Fruit fly (Drosophila melanogaster) whole organism, embryonic: ENCODE results near the gene TpnC25D.

Experiments used
- BtbVII ChIP-seq: fragments of 200-800 bp; sonication (Bioruptor generic); optimal IDR thresholded peaks from 3 replicates; lab custom pipeline; 2017; ENCODE audit warnings: missing biosample characterization, mild to moderate bottlenecking, missing genetic modification characterization
- CG10565 ChIP-seq: fragments of 200-800 bp; sonication (Bioruptor generic); optimal IDR thresholded peaks from 3 replicates; lab custom pipeline; 2016; ENCODE audit warnings: missing biosample characterization, mild to moderate bottlenecking, missing genetic modification characterization
- CG11723 ChIP-seq: fragments of 200-800 bp; sonication (Bioruptor generic); optimal IDR thresholded peaks from 2 replicates; lab custom pipeline; 2017; ENCODE audit warnings: missing biosample characterization, mild to moderate bottlenecking, missing genetic modification characterization
- CG1233 ChIP-seq: fragments of 200-800 bp; sonication (Bioruptor generic); optimal IDR thresholded peaks from 4 replicates; lab custom pipeline; 2018; ENCODE audit warnings: missing biosample characterization, mild to moderate bottlenecking, missing genetic modification characterization
- CG12391 ChIP-seq: fragments of 200-800 bp; sonication (Bioruptor generic); optimal IDR thresholded peaks from 3 replicates; lab custom pipeline; 2018; ENCODE audit warnings: missing biosample characterization, mild to moderate bottlenecking, missing genetic modification characterization, moderate library complexity
- CG13123 ChIP-seq: fragments of 200-800 bp; sonication (Bioruptor generic); optimal IDR thresholded peaks from 2 replicates; lab custom pipeline; 2016; ENCODE audit warnings: missing biosample characterization, missing genetic modification characterization
- CG14710 ChIP-seq: fragments of 200-800 bp; sonication (Bioruptor generic); optimal IDR thresholded peaks from 3 replicates; lab custom pipeline; 2019; ENCODE audit warnings: missing biosample characterization, mild to moderate bottlenecking, missing genetic modification characterization, moderate library complexity
- CG15269 ChIP-seq: fragments of 200-800 bp; sonication (Bioruptor generic); optimal IDR thresholded peaks from 2 replicates; lab custom pipeline; 2018; ENCODE audit warnings: missing biosample characterization, mild to moderate bottlenecking, missing genetic modification characterization, moderate library complexity
- CG16863 ChIP-seq: fragments of 200-800 bp; sonication (Bioruptor generic); optimal IDR thresholded peaks from 3 replicates; lab custom pipeline; 2016; ENCODE audit warnings: missing biosample characterization, missing genetic modification characterization
- CG17361 ChIP-seq: fragments of 200-800 bp; sonication (Bioruptor generic); IDR thresholded peaks from 3 replicates; pipeline ENCODE4 v1.3.6; 2022; ENCODE audit warnings: missing biosample characterization, missing genetic modification characterization
- CG17385 ChIP-seq: fragments of 200-800 bp; sonication (Bioruptor generic); optimal IDR thresholded peaks from 3 replicates; lab custom pipeline; 2018; ENCODE audit warnings: missing biosample characterization, mild to moderate bottlenecking, missing genetic modification characterization
- CG17912 ChIP-seq: fragments of 200-800 bp; sonication (Bioruptor generic); optimal IDR thresholded peaks from 2 replicates; lab custom pipeline; 2018; ENCODE audit warnings: missing biosample characterization, mild to moderate bottlenecking, missing genetic modification characterization
- CG18476 ChIP-seq: fragments of 200-800 bp; sonication (Bioruptor generic); optimal IDR thresholded peaks from 2 replicates; lab custom pipeline; 2016; ENCODE audit warnings: missing biosample characterization, mild to moderate bottlenecking, missing genetic modification characterization
- CG4707 ChIP-seq: fragments of 200-800 bp; sonication (Bioruptor generic); optimal IDR thresholded peaks from 2 replicates; lab custom pipeline; 2018; ENCODE audit warnings: missing biosample characterization, mild to moderate bottlenecking, missing genetic modification characterization, moderate library complexity
- CG6254 ChIP-seq: fragments of 200-800 bp; sonication (Bioruptor generic); optimal IDR thresholded peaks from 3 replicates; lab custom pipeline; 2017; ENCODE audit warnings: mild to moderate bottlenecking, missing biosample characterization, missing genetic modification reagents, missing genetic modification characterization
- CG6689 ChIP-seq: fragments of 200-800 bp; sonication (Bioruptor generic); IDR thresholded peaks from 2 replicates; pipeline ENCODE4 v1.3.6; 2022; ENCODE audit warnings: missing biosample characterization, missing genetic modification characterization
- CG7839 ChIP-seq: fragments of 200-800 bp; sonication (Bioruptor generic); optimal IDR thresholded peaks from 3 replicates; lab custom pipeline; 2018; ENCODE audit warnings: missing biosample characterization, mild to moderate bottlenecking, missing genetic modification characterization, moderate library complexity
- CG8089 ChIP-seq: fragments of 200-800 bp; sonication (Bioruptor generic); optimal IDR thresholded peaks from 3 replicates; lab custom pipeline; 2016; ENCODE audit warnings: missing biosample characterization, missing genetic modification characterization
- CG8388 ChIP-seq: fragments of 200-800 bp; sonication (Bioruptor generic); optimal IDR thresholded peaks from 2 replicates; lab custom pipeline; 2019; ENCODE audit warnings: missing biosample characterization, mild to moderate bottlenecking, missing genetic modification characterization, moderate library complexity
- CG8478 ChIP-seq: fragments of >200 bp; optimal IDR thresholded peaks from 2 replicates; lab custom pipeline; 2018
- CG9215 ChIP-seq: fragments of 200-800 bp; sonication (Bioruptor generic); IDR thresholded peaks from 2 replicates; pipeline ENCODE4 v1.3.6; 2022; ENCODE audit warnings: missing biosample characterization, missing genetic modification characterization
- CoRest ChIP-seq: fragments of 200-800 bp; sonication (Bioruptor generic); optimal IDR thresholded peaks from 3 replicates; lab custom pipeline; 2018; ENCODE audit warnings: missing biosample characterization, mild to moderate bottlenecking, missing genetic modification characterization, moderate library complexity
- Dip2 ChIP-seq: fragments of 200-800 bp; sonication (Bioruptor generic); IDR thresholded peaks from 2 replicates; pipeline ENCODE4 v1.3.6; 2022; ENCODE audit warnings: missing biosample characterization, missing genetic modification characterization
- Dll ChIP-seq: fragments of 200-800 bp; sonication (Bioruptor generic); IDR thresholded peaks from 4 replicates; pipeline ENCODE4 v1.3.6; 2022; ENCODE audit warnings: missing biosample characterization, missing genetic modification characterization; ENCODE audit not compliant: partially characterized antibody
- Gsc ChIP-seq: fragments of 200-800 bp; sonication (Bioruptor generic); IDR thresholded peaks from 2 replicates; pipeline ENCODE4 v1.3.6; 2022; ENCODE audit warnings: missing biosample characterization, missing genetic modification characterization
- Mes4 ChIP-seq: fragments of 200-800 bp; sonication (Bioruptor generic); optimal IDR thresholded peaks from 2 replicates; lab custom pipeline; 2016; ENCODE audit warnings: missing biosample characterization, missing genetic modification characterization
- Nf-YC ChIP-seq: fragments of 200-800 bp; optimal IDR thresholded peaks from 3 replicates; lab custom pipeline; 2019; ENCODE audit warnings: missing biosample characterization, mild to moderate bottlenecking, missing genetic modification characterization, moderate library complexity
- Xrp1 ChIP-seq: fragments of 200-800 bp; sonication (Bioruptor generic); IDR thresholded peaks from 2 replicates; pipeline ENCODE4 v1.3.6; 2022; ENCODE audit warnings: missing biosample characterization, missing genetic modification characterization
- az2 ChIP-seq: fragments of 200-800 bp; sonication (Bioruptor generic); optimal IDR thresholded peaks from 3 replicates; lab custom pipeline; 2016; ENCODE audit warnings: missing biosample characterization, missing genetic modification characterization
- bowl ChIP-seq: fragments of 200-800 bp; sonication (Bioruptor generic); IDR thresholded peaks from 2 replicates; pipeline ENCODE4 v1.3.6; 2022; ENCODE audit warnings: missing biosample characterization, missing genetic modification characterization
- dpn ChIP-seq, 2 experiments: fragments of 200-800 bp; sonication (Bioruptor generic); optimal IDR thresholded peaks; 3 replicates each; lab custom pipeline; 2016; ENCODE audit warnings: missing biosample characterization in 2 of 2, missing genetic modification characterization in 2 of 2
- en ChIP-seq: fragments of 200-800 bp; sonication (Bioruptor generic); optimal IDR thresholded peaks from 2 replicates; lab custom pipeline; 2016; ENCODE audit warnings: missing biosample characterization, missing genetic modification characterization
- eyg ChIP-seq: fragments of 200-800 bp; sonication (Bioruptor generic); optimal IDR thresholded peaks from 3 replicates; lab custom pipeline; 2016; ENCODE audit warnings: missing biosample characterization, missing genetic modification characterization
- fru ChIP-seq: fragments of >200 bp; optimal IDR thresholded peaks from 2 replicates; lab custom pipeline; 2017
- gce ChIP-seq: fragments of 200-800 bp; sonication (Bioruptor generic); IDR thresholded peaks from 3 replicates; pipeline ENCODE4 v1.3.6; 2022; ENCODE audit warnings: missing biosample characterization, missing genetic modification characterization
- gem ChIP-seq: fragments of 200-800 bp; sonication (Bioruptor generic); optimal IDR thresholded peaks from 2 replicates; lab custom pipeline; 2019; ENCODE audit warnings: missing biosample characterization, mild to moderate bottlenecking, missing genetic modification characterization, moderate library complexity
- gro ChIP-seq: fragments of 200-800 bp; sonication (Bioruptor generic); optimal IDR thresholded peaks from 2 replicates; lab custom pipeline; 2016; ENCODE audit warnings: missing biosample characterization, missing genetic modification characterization
- ken ChIP-seq: fragments of 200-800 bp; sonication (Bioruptor generic); IDR thresholded peaks from 3 replicates; pipeline ENCODE4 v1.3.6; 2022; ENCODE audit warnings: missing biosample characterization, missing genetic modification characterization
- lmd ChIP-seq: fragments of 200-800 bp; sonication (Bioruptor generic); IDR thresholded peaks from 2 replicates; pipeline ENCODE4 v1.3.6; 2022; ENCODE audit warnings: missing biosample characterization, missing genetic modification characterization
- mam ChIP-seq: fragments of 200-800 bp; sonication (Bioruptor generic); optimal IDR thresholded peaks from 3 replicates; lab custom pipeline; 2016; ENCODE audit warnings: missing biosample characterization, missing genetic modification characterization
- onecut ChIP-seq: fragments of 200-800 bp; sonication (Bioruptor generic); IDR thresholded peaks from 2 replicates; pipeline ENCODE4 v1.3.6; 2022; ENCODE audit warnings: missing biosample characterization, missing genetic modification characterization
- prd ChIP-seq, 3 experiments: fragments of >200 bp in 2 of 3; fragments of 200-800 bp in 1 of 3; sonication (Bioruptor generic) in 1 of 3; optimal IDR thresholded peaks in 2 of 3; IDR thresholded peaks in 1 of 3; 2 replicates in 2 of 3; 3 replicates in 1 of 3; pipeline versions ENCODE4 v1.3.6 to Lab custom; 2017 to 2022; ENCODE audit warnings: missing biosample characterization in 1 of 3, missing genetic modification characterization in 1 of 3
- row ChIP-seq: fragments of 200-800 bp; sonication (Bioruptor generic); IDR thresholded peaks from 3 replicates; pipeline ENCODE4 v1.3.6; 2022; ENCODE audit warnings: missing biosample characterization, missing genetic modification characterization
- sd ChIP-seq: fragments of 200-800 bp; sonication (Bioruptor generic); optimal IDR thresholded peaks from 3 replicates; lab custom pipeline; 2018; ENCODE audit warnings: missing biosample characterization, mild to moderate bottlenecking, missing genetic modification characterization, moderate library complexity
- sob ChIP-seq: fragments of 200-800 bp; sonication (Bioruptor generic); IDR thresholded peaks from 2 replicates; pipeline ENCODE4 v1.3.6; 2022; ENCODE audit warnings: missing biosample characterization, missing genetic modification characterization
- ssp ChIP-seq: fragments of 200-800 bp; sonication (Bioruptor generic); IDR thresholded peaks from 2 replicates; pipeline ENCODE4 v1.3.6; 2022; ENCODE audit warnings: missing biosample characterization, missing genetic modification characterization
- stc ChIP-seq: fragments of 200-800 bp; sonication (Bioruptor generic); IDR thresholded peaks from 2 replicates; pipeline ENCODE4 v1.3.6; 2022; ENCODE audit warnings: missing biosample characterization, missing genetic modification characterization
- tup ChIP-seq: fragments of 200-800 bp; sonication (Bioruptor generic); optimal IDR thresholded peaks from 2 replicates; lab custom pipeline; 2016; ENCODE audit warnings: missing biosample characterization, mild to moderate bottlenecking, missing genetic modification characterization, moderate library complexity
- usp ChIP-seq: fragments of >200 bp; optimal IDR thresholded peaks from 2 replicates; lab custom pipeline; 2017; ENCODE audit warnings: missing biosample characterization, missing genetic modification characterization
- vvl ChIP-seq: fragments of 200-800 bp; sonication (Bioruptor generic); IDR thresholded peaks from 2 replicates; pipeline ENCODE4 v1.3.6; 2022; ENCODE audit warnings: missing biosample characterization, missing genetic modification characterization
- zfh1 ChIP-seq: fragments of 200-800 bp; sonication (Bioruptor generic); IDR thresholded peaks from 3 replicates; pipeline ENCODE4 v1.3.6; 2022; ENCODE audit warnings: missing biosample characterization, missing genetic modification characterization

The TpnC25D gene

dm6 chr2L:5237175-5237753 lies 20.8 kb downstream of the TpnC25D start (continued):
- TF ChIP-seq zfh1 (GFP tag; lab: Robert Waterston, UW), result 0 out of 3 replicates have a peak, but pooled peaks have one; percentile 32
- TF ChIP-seq Nf-YC (tag; lab: Kevin White, UChicago), result no peak
- peak; percentile 9 for TF ChIP-seq sd (tag; lab: Kevin White, UChicago)
- TF ChIP-seq CG10565 (GFP tag; lab: Kevin White, UChicago), result no peak
- TF ChIP-seq vvl, result peak; percentile 54; the same call in 1 of the 2 replicates
- TF ChIP-seq prd (optimal IDR thresholded peaks at IDR 0.05; lab: Kevin White, UChicago), result no peak
- no peak for TF ChIP-seq prd (GFP tag; IDR thresholded peaks at IDR 0.05; lab: Robert Waterston, UW)
- no peak for TF ChIP-seq tup (GFP tag; lab: Kevin White, UChicago)
- TF ChIP-seq CoRest (tag; lab: Kevin White, UChicago), result no peak
- no peak for TF ChIP-seq CG17361 (GFP tag; lab: Robert Waterston, UW)
- no peak for TF ChIP-seq CG8478 (lab: Kevin White, UChicago)
- TF ChIP-seq row (GFP tag; lab: Robert Waterston, UW), result no peak; the same call in 2 of the 3 replicates
- no peak for TF ChIP-seq CG8089 (GFP tag; lab: Kevin White, UChicago)
- TF ChIP-seq Dip2 (GFP tag; lab: Robert Waterston, UW), result no peak
- TF ChIP-seq lmd, result no peak
- TF ChIP-seq Dll, result peak; percentile 76
- no peak for TF ChIP-seq CG18476 (GFP tag; lab: Kevin White, UChicago)
- no peak for TF ChIP-seq CG6689 (GFP tag; lab: Robert Waterston, UW)
- no peak for TF ChIP-seq az2 (GFP tag; lab: Kevin White, UChicago)
- no peak for TF ChIP-seq CG13123
- TF ChIP-seq Gsc (GFP tag; lab: Robert Waterston, UW), result no peak
- no peak for TF ChIP-seq CG7839 (tag; lab: Kevin White, UChicago)
- TF ChIP-seq gem (tag; lab: Kevin White, UChicago), result no peak
- no peak for TF ChIP-seq ssp (GFP tag; lab: Robert Waterston, UW)
- peak; percentile 25 for TF ChIP-seq CG4707 (GFP tag; lab: Kevin White, UChicago)
- TF ChIP-seq onecut (GFP tag; lab: Robert Waterston, UW), result peak; percentile 52; the same call in 1 of the 2 replicates
- peak; percentile 49; the same call in 1 of the 2 replicates for TF ChIP-seq stc (GFP tag; lab: Robert Waterston, UW)
- no peak for TF ChIP-seq usp
- peak; percentile 25 for TF ChIP-seq gro (GFP tag; lab: Kevin White, UChicago)
- TF ChIP-seq eyg, result no peak
- TF ChIP-seq CG11723 (GFP tag; lab: Kevin White, UChicago), result peak; percentile 24
- TF ChIP-seq CG16863, result no peak
- no peak for TF ChIP-seq fru (lab: Kevin White, UChicago)
- peak; percentile 32 for TF ChIP-seq BtbVII (GFP tag; lab: Kevin White, UChicago)
- no peak for TF ChIP-seq en (GFP tag; lab: Kevin White, UChicago)
- TF ChIP-seq CG14710 (tag; lab: Kevin White, UChicago), result no peak
- TF ChIP-seq dpn (GFP tag; optimal IDR thresholded peaks at IDR 0.05; lab: Kevin White, UChicago), result no peak
- peak; percentile 12; the same call in 1 of the 3 replicates for TF ChIP-seq ken (GFP tag; lab: Robert Waterston, UW)
- no peak for TF ChIP-seq CG17912 (GFP tag; lab: Kevin White, UChicago)
- peak; percentile 7 for TF ChIP-seq CG15269 (tag; lab: Kevin White, UChicago)
- TF ChIP-seq sob (GFP tag; lab: Robert Waterston, UW), result peak; percentile 32; the same call in 1 of the 2 replicates
- TF ChIP-seq CG12391 (tag; lab: Kevin White, UChicago), result no peak
- peak; percentile 6 for TF ChIP-seq CG8388
- 0 out of 3 replicates have a peak, but pooled peaks have one; percentile 49 for TF ChIP-seq gce
- TF ChIP-seq CG6254 (GFP tag; lab: Kevin White, UChicago), result peak; percentile 36
- TF ChIP-seq CG9215 (GFP tag; lab: Robert Waterston, UW), result no peak
- TF ChIP-seq bowl (GFP tag; lab: Robert Waterston, UW), result no peak; the same call in 1 of the 2 replicates
- no peak for TF ChIP-seq Mes4
- TF ChIP-seq CG17385 (GFP tag; lab: Kevin White, UChicago), result peak; percentile 59
- peak; percentile 38; the same call in 1 of the 2 replicates for TF ChIP-seq Xrp1 (GFP tag; lab: Robert Waterston, UW)
- TF ChIP-seq mam (GFP tag; lab: Kevin White, UChicago), result no peak
- TF ChIP-seq CG1233, result no peak
